Worm (Caenorhabditis elegans): ENCODE measurements around the gene pha-4.

Gene pha-4

ce11 chrV:20789105-20789504, 36.3 kb downstream of the pha-4 start, which contains the start of gene tpan-1 (continued):
- TF ChIP-seq unc-39 (tag; optimal IDR thresholded peaks at IDR 0.05) (no peak), ceh-20 (GFP tag; IDR thresholded peaks at IDR 0.05) (no peak), spr-1 (tag; optimal IDR thresholded peaks at IDR 0.05) (no peak), nhr-76 (tag; optimal IDR thresholded peaks at IDR 0.05) (no peak), mes-2 (tag; optimal IDR thresholded peaks at IDR 0.05; ENCODE audit: poor library complexity, severe bottlenecking) (peak; percentile 32), dmd-9 (GFP tag; IDR thresholded peaks at IDR 0.05) (0 out of 2 replicates have a peak, but pooled peaks have one; percentile 38), duxl-1 (tag; optimal IDR thresholded peaks at IDR 0.05; ENCODE audit: poor library complexity) (no peak), skn-1 (tag; optimal IDR thresholded peaks at IDR 0.05) (no peak), egl-43 (GFP tag; IDR thresholded peaks at IDR 0.05) (no peak), zfp-3 (GFP tag; conservative IDR thresholded peaks at IDR 0.05) (no peak), unc-130 (GFP tag; optimal IDR thresholded peaks at IDR 0.05) (no peak), saeg-2 (GFP tag; IDR thresholded peaks at IDR 0.05) (peak; percentile 50; the same call in 1 of the 2 replicates), Y75B8A.6 (GFP tag; IDR thresholded peaks at IDR 0.05) (no peak), vab-7 (GFP tag; IDR thresholded peaks at IDR 0.05) (0 out of 2 replicates have a peak, but pooled peaks have one; percentile 5), nhr-77 (tag; optimal IDR thresholded peaks at IDR 0.05) (no peak), cey-2 (tag; optimal IDR thresholded peaks at IDR 0.05; ENCODE audit: borderline replicate concordance, insufficient read depth) (no peak), ctbp-1 (GFP tag; IDR thresholded peaks at IDR 0.05) (peak; percentile 82; the same call in 1 of the 2 replicates), jun-1 (tag; optimal IDR thresholded peaks at IDR 0.05) (no peak), daf-19 (GFP tag; conservative IDR thresholded peaks at IDR 0.05) (no peak), T20F7.1 (GFP tag; optimal IDR thresholded peaks at IDR 0.05) (no peak), attf-4 (tag; optimal IDR thresholded peaks at IDR 0.05) (no peak), dmd-8 (GFP tag; IDR thresholded peaks at IDR 0.05) (no peak), gei-8 (GFP tag; optimal IDR thresholded peaks at IDR 0.05) (no peak), hlh-30 (tag; optimal IDR thresholded peaks at IDR 0.05; ENCODE audit: insufficient read depth) (peak; percentile 42), php-3 (GFP tag; IDR thresholded peaks at IDR 0.05) (no peak), mxl-2 (GFP tag; conservative IDR thresholded peaks at IDR 0.05) (no peak), hmg-1.1 (GFP tag; IDR thresholded peaks at IDR 0.05) (peak; percentile 72), zip-2 (tag; optimal IDR thresholded peaks at IDR 0.05) (no peak), ztf-11 (tag; optimal IDR thresholded peaks at IDR 0.05) (no peak), ceh-62 (tag; optimal IDR thresholded peaks at IDR 0.05) (no peak), snpc-4 (tag; optimal IDR thresholded peaks at IDR 0.05) (no peak), nhr-48 (tag; optimal IDR thresholded peaks at IDR 0.05) (no peak), dpl-1 (GFP tag; optimal IDR thresholded peaks at IDR 0.05) (no peak), ztf-7 (tag; optimal IDR thresholded peaks at IDR 0.05) (no peak), fkh-10 (GFP tag; optimal IDR thresholded peaks at IDR 0.05) (peak; percentile 53), daf-16 (GFP tag; optimal IDR thresholded peaks at IDR 0.05) (no peak), daf-16 (tag; optimal IDR thresholded peaks at IDR 0.05) (peak; percentile 3), nhr-42 (GFP tag; IDR thresholded peaks at IDR 0.05) (0 out of 2 replicates have a peak, but pooled peaks have one; percentile 20), lim-7 (GFP tag; IDR thresholded peaks at IDR 0.05) (no peak), nhr-28 (tag; optimal IDR thresholded peaks at IDR 0.05) (no peak), dmd-6 (GFP tag; IDR thresholded peaks at IDR 0.05) (0 out of 2 replicates have a peak, but pooled peaks have one; percentile 20), nhr-10 (tag; optimal IDR thresholded peaks at IDR 0.05) (no peak), fos-1 (tag; optimal IDR thresholded peaks at IDR 0.05) (no peak), D1046.2 (GFP tag; IDR thresholded peaks at IDR 0.05) (no peak), zip-11 (GFP tag; IDR thresholded peaks at IDR 0.05) (no peak), unc-62 (GFP tag; optimal IDR thresholded peaks at IDR 0.05 in 1 of 2) (peak in 1 of 2 experiments; percentile 85), unc-62 (tag; optimal IDR thresholded peaks at IDR 0.05) (no peak), mdt-29 (GFP tag; IDR thresholded peaks at IDR 0.05) (no peak), ces-1 (GFP tag; optimal IDR thresholded peaks at IDR 0.05) (peak; percentile 50), aha-1 (tag) (peak; percentile 78), F37D6.2 (tag; optimal IDR thresholded peaks at IDR 0.05) (peak; percentile 3), zag-1 (tag; optimal IDR thresholded peaks at IDR 0.05) (no peak), nhr-11 (tag; optimal IDR thresholded peaks at IDR 0.05) (peak; percentile 32)
